Worm (Caenorhabditis elegans): ENCODE measurements around the gene F20C5.6.

Gene F20C5.6

DNA sequence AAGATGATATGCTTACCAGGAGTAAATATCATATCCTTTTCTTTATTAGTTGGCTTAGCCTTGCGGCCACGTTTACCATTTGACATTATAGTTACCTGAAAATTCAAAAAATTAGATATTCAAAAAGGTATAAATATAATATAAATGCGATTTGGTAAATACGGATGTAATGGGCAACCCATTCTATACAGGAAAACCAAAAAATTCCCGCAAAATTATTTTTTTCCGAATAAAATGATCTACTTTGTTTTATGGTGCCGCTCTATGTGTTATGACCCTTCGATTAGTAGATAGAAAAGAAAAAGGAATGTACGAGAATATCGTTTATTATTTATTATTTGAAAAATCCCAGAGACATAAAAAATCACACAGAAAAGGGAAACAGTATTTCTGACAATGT, 18.3 kb downstream of the F20C5.6 start, which contains the start of gene elli-1:
Gene elli-1 (minus strand): TSS at position 101 of the 400 bp plus-strand sequence.
- TF ChIP-seq nhr-43 (tag; optimal IDR thresholded peaks at IDR 0.05; ENCODE audit: poor library complexity, severe bottlenecking), result no peak
- TF ChIP-seq nhr-77 (tag; optimal IDR thresholded peaks at IDR 0.05), result no peak
- no peak for TF ChIP-seq elt-3 (tag; optimal IDR thresholded peaks at IDR 0.05)
- TF ChIP-seq sea-2 (GFP tag; optimal IDR thresholded peaks at IDR 0.05), result no peak
- no peak for TF ChIP-seq nhr-67 (tag; optimal IDR thresholded peaks at IDR 0.05)
- TF ChIP-seq nhr-23 (tag; optimal IDR thresholded peaks at IDR 0.05), result no peak
- no peak for TF ChIP-seq hmg-11 (tag; optimal IDR thresholded peaks at IDR 0.05)
- TF ChIP-seq jun-1 (tag; optimal IDR thresholded peaks at IDR 0.05), result no peak
- no peak for TF ChIP-seq nhr-12 (tag; optimal IDR thresholded peaks at IDR 0.05)
- no peak for TF ChIP-seq nfya-1 (tag; optimal IDR thresholded peaks at IDR 0.05; ENCODE audit: insufficient read depth)

DNA sequence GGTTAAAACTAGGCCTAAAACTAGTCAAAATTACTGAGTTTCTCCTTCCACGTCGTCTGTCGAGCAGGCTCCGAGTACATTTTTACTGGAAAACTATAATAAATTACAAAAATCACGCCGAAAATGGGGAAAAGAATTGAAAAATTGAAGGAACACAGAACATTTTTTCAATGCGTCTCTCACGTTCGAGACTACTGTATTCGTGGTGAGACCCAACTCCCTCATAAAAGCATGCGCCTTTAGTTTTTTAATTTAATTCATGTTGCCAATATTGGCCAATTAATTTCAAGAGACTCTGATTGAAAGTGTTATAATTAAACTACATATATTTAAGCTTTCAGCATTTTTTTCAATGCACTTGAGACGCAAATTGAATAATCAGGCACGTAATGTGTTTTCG, 18.9 kb downstream of the F20C5.6 start:
- no peak for TF ChIP-seq sea-2 (GFP tag; optimal IDR thresholded peaks at IDR 0.05)
- TF ChIP-seq nhr-77 (tag; optimal IDR thresholded peaks at IDR 0.05), result no peak
- no peak for TF ChIP-seq R02D3.7 (tag; optimal IDR thresholded peaks at IDR 0.05)
- no peak for TF ChIP-seq nfya-1 (tag; optimal IDR thresholded peaks at IDR 0.05; ENCODE audit: insufficient read depth)

DNA sequence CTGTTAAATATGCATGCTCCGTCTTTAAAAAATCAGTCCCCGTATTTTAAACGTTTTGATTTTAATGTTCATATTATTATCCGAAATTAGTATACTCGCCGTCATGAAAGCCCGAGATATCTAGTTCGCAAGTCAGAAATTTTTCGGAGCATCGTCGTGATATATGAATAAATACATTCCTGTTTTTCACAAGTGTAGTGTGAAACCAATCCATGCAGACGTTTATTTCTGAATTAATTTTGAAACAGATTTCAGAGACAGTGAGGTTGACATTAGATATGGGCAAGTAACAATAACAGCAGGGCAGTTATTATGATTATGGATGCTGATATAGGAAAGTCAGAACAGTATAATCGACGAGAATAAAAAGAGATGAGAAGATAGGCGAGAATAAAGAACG, 20.5 kb downstream of the F20C5.6 start:
- TF ChIP-seq ztf-4 (tag; optimal IDR thresholded peaks at IDR 0.05), result no peak

- no peak for TF ChIP-seq jun-1 (tag; optimal IDR thresholded peaks at IDR 0.05)
- peak; percentile 71 for TF ChIP-seq nfya-1 (tag; optimal IDR thresholded peaks at IDR 0.05; ENCODE audit: insufficient read depth)
- TF ChIP-seq ztf-4 (tag; optimal IDR thresholded peaks at IDR 0.05), result no peak
- TF ChIP-seq elt-2 (tag; optimal IDR thresholded peaks at IDR 0.05), result no peak
- no peak for TF ChIP-seq ZK546.5 (tag; optimal IDR thresholded peaks at IDR 0.05)
- no peak for TF ChIP-seq skn-1 (tag; optimal IDR thresholded peaks at IDR 0.05)
These were observed 24.0 kb downstream of the F20C5.6 start for ce11 chrIV:8748967-8749366.

- TF ChIP-seq jun-1 (tag; optimal IDR thresholded peaks at IDR 0.05), result no peak
- no peak for TF ChIP-seq nhr-12 (tag; optimal IDR thresholded peaks at IDR 0.05)
- no peak for TF ChIP-seq nfya-1 (tag; optimal IDR thresholded peaks at IDR 0.05; ENCODE audit: insufficient read depth)
- TF ChIP-seq ceh-28 (tag; optimal IDR thresholded peaks at IDR 0.05), result no peak
- no peak for TF ChIP-seq ztf-11 (tag; optimal IDR thresholded peaks at IDR 0.05)
- TF ChIP-seq aly-2 (tag; optimal IDR thresholded peaks at IDR 0.05), result no peak
- TF ChIP-seq lin-39 (tag; optimal IDR thresholded peaks at IDR 0.05), result no peak
- TF ChIP-seq daf-12 (tag; optimal IDR thresholded peaks at IDR 0.05), result no peak
- TF ChIP-seq R02D3.7 (tag; optimal IDR thresholded peaks at IDR 0.05), result no peak
- no peak for TF ChIP-seq elt-3 (tag; optimal IDR thresholded peaks at IDR 0.05)
- TF ChIP-seq unc-39 (tag; optimal IDR thresholded peaks at IDR 0.05), result no peak
- no peak for TF ChIP-seq mdl-1 (tag; optimal IDR thresholded peaks at IDR 0.05)
- no peak for TF ChIP-seq fkh-2 (tag; optimal IDR thresholded peaks at IDR 0.05)
- no peak for TF ChIP-seq unc-62 (GFP tag; optimal IDR thresholded peaks at IDR 0.05)
- no peak for TF ChIP-seq lin-15B (tag; optimal IDR thresholded peaks at IDR 0.05)
- TF ChIP-seq lsy-12 (tag; optimal IDR thresholded peaks at IDR 0.05), result no peak
These were observed 27.3 kb downstream of the F20C5.6 start, which contains the start of the genes F20C5.7 and parg-1 for ce11 chrIV:8745591-8746302. Gene F20C5.7, minus strand, starts transcription at chrIV:8745691. Gene parg-1, plus strand, starts transcription at chrIV:8746252.

ce11 chrIV:8743654-8744332, 29.2 kb downstream of the F20C5.6 start, which contains the start of gene F21D5.7:
Gene F21D5.7, minus strand, starts transcription at chrIV:8743704.
- TF ChIP-seq fkh-10 (GFP tag; optimal IDR thresholded peaks at IDR 0.05) (no peak), lin-15B (tag; optimal IDR thresholded peaks at IDR 0.05) (peak; percentile 74), unc-62 (GFP tag; optimal IDR thresholded peaks at IDR 0.05) (no peak), nhr-28 (tag; optimal IDR thresholded peaks at IDR 0.05) (no peak), daf-12 (tag; optimal IDR thresholded peaks at IDR 0.05) (no peak), hmg-11 (tag; optimal IDR thresholded peaks at IDR 0.05) (peak; percentile 73), zag-1 (tag; optimal IDR thresholded peaks at IDR 0.05) (no peak), tbx-2 (tag; optimal IDR thresholded peaks at IDR 0.05) (no peak), ceh-28 (tag; optimal IDR thresholded peaks at IDR 0.05) (peak; percentile 2), egl-27 (tag; optimal IDR thresholded peaks at IDR 0.05) (peak; percentile 9), pha-4 (tag; optimal IDR thresholded peaks at IDR 0.05) (peak; percentile 90), nhr-76 (tag; optimal IDR thresholded peaks at IDR 0.05) (no peak), aly-2 (tag; optimal IDR thresholded peaks at IDR 0.05) (no peak), nhr-237 (tag; optimal IDR thresholded peaks at IDR 0.05) (no peak), pqm-1 (tag; optimal IDR thresholded peaks at IDR 0.05) (peak; percentile 59), egl-5 (tag; optimal IDR thresholded peaks at IDR 0.05) (peak; percentile 49), ztf-11 (tag; optimal IDR thresholded peaks at IDR 0.05) (no peak), nhr-25 (tag; optimal IDR thresholded peaks at IDR 0.05) (peak; percentile 37), lin-39 (tag; optimal IDR thresholded peaks at IDR 0.05) (peak; percentile 34), nhr-23 (tag; optimal IDR thresholded peaks at IDR 0.05) (no peak), nhr-43 (tag; optimal IDR thresholded peaks at IDR 0.05; ENCODE audit: poor library complexity, severe bottlenecking) (peak; percentile 45), elt-1 (tag; optimal IDR thresholded peaks at IDR 0.05) (no peak), ceh-9 (tag; optimal IDR thresholded peaks at IDR 0.05) (no peak), R02D3.7 (tag; optimal IDR thresholded peaks at IDR 0.05) (peak; percentile 23)

Measured in whole organism, L3 larva.